Worm (Caenorhabditis elegans): ENCODE results near the gene nkat-1.

Gene nkat-1

ce11 chrX:14140040-14140439, at the start of gene nkat-1:
Gene nkat-1 (minus strand): TSS chrX:14140140.
- TF ChIP-seq unc-62 (GFP tag; optimal IDR thresholded peaks at IDR 0.05): no peak

- TF ChIP-seq unc-62 (GFP tag; optimal IDR thresholded peaks at IDR 0.05): no peak
Measured at ce11 chrX:14186466-14186865, 46.5 kb upstream of the nkat-1 start, which contains the start of gene ceh-36. Gene ceh-36 (minus strand): TSS chrX:14186566.

ce11 chrX:14185631-14186030, 45.7 kb upstream of the nkat-1 start:
- no peak for TF ChIP-seq unc-62 (GFP tag; optimal IDR thresholded peaks at IDR 0.05)

- TF ChIP-seq unc-62 (GFP tag; optimal IDR thresholded peaks at IDR 0.05): no peak
Measured at ce11 chrX:14182514-14182913, 42.6 kb upstream of the nkat-1 start.

- TF ChIP-seq unc-62 (GFP tag; optimal IDR thresholded peaks at IDR 0.05): no peak
Measured at ce11 chrX:14180151-14180550, 40.2 kb upstream of the nkat-1 start, which contains the start of gene C37E2.3. Gene C37E2.3 (plus strand): TSS chrX:14180451.

ce11 chrX:14179488-14179887, 39.5 kb upstream of the nkat-1 start:
- no peak for TF ChIP-seq unc-62 (GFP tag; optimal IDR thresholded peaks at IDR 0.05)

- TF ChIP-seq unc-62 (GFP tag; optimal IDR thresholded peaks at IDR 0.05): no peak
Measured at ce11 chrX:14178688-14179087, 38.7 kb upstream of the nkat-1 start, which contains the start of gene C37E2.10. Gene C37E2.10 (plus strand): TSS chrX:14178988.

ce11 chrX:14175740-14176139, 35.8 kb upstream of the nkat-1 start, which contains the start of gene C37E2.2:
Gene C37E2.2 (plus strand): TSS chrX:14176040.
- no peak for TF ChIP-seq unc-62 (GFP tag; optimal IDR thresholded peaks at IDR 0.05)

- no peak for TF ChIP-seq unc-62 (GFP tag; optimal IDR thresholded peaks at IDR 0.05)
Measured at ce11 chrX:14173850-14174249, 33.9 kb upstream of the nkat-1 start, which contains the start of gene idhb-1. Gene idhb-1 (minus strand): TSS chrX:14174063.

- TF ChIP-seq unc-62 (GFP tag; optimal IDR thresholded peaks at IDR 0.05): no peak
Measured at ce11 chrX:14169569-14170031, 29.7 kb upstream of the nkat-1 start, which contains the start of gene sym-4. Gene sym-4 (minus strand): TSS chrX:14169619.

ce11 chrX:14165156-14165555, 25.2 kb upstream of the nkat-1 start:
- TF ChIP-seq unc-62 (GFP tag; optimal IDR thresholded peaks at IDR 0.05): no peak

- no peak for TF ChIP-seq unc-62 (GFP tag; optimal IDR thresholded peaks at IDR 0.05)
Measured at ce11 chrX:14164234-14164633, 24.3 kb upstream of the nkat-1 start, which contains the start of gene vha-20. Gene vha-20 (minus strand): TSS chrX:14164506.

- no peak for TF ChIP-seq unc-62 (GFP tag; optimal IDR thresholded peaks at IDR 0.05)
Measured at ce11 chrX:14161684-14162347, 21.9 kb upstream of the nkat-1 start, which contains the start of gene lgc-25. Gene lgc-25 (minus strand): TSS chrX:14161734.

- TF ChIP-seq unc-62 (GFP tag; optimal IDR thresholded peaks at IDR 0.05): no peak
Measured at ce11 chrX:14156913-14157312, 17.0 kb upstream of the nkat-1 start, which contains the start of gene ceh-90. Gene ceh-90 (minus strand): TSS chrX:14157013.

ce11 chrX:14152644-14153043, 12.7 kb upstream of the nkat-1 start:
- no peak for TF ChIP-seq unc-62 (GFP tag; optimal IDR thresholded peaks at IDR 0.05)

ce11 chrX:14147400-14147799, 7.5 kb upstream of the nkat-1 start, which contains the start of gene akt-2:
Gene akt-2 (plus strand): TSS chrX:14147700.
- no peak for TF ChIP-seq unc-62 (GFP tag; optimal IDR thresholded peaks at IDR 0.05)

- no peak for TF ChIP-seq unc-62 (GFP tag; optimal IDR thresholded peaks at IDR 0.05)
Measured at ce11 chrX:14146740-14147140, 6.8 kb upstream of the nkat-1 start.

All from whole organism, dauer.